Worm (Caenorhabditis elegans): ENCODE data around the gene abcx-1.

DNA sequence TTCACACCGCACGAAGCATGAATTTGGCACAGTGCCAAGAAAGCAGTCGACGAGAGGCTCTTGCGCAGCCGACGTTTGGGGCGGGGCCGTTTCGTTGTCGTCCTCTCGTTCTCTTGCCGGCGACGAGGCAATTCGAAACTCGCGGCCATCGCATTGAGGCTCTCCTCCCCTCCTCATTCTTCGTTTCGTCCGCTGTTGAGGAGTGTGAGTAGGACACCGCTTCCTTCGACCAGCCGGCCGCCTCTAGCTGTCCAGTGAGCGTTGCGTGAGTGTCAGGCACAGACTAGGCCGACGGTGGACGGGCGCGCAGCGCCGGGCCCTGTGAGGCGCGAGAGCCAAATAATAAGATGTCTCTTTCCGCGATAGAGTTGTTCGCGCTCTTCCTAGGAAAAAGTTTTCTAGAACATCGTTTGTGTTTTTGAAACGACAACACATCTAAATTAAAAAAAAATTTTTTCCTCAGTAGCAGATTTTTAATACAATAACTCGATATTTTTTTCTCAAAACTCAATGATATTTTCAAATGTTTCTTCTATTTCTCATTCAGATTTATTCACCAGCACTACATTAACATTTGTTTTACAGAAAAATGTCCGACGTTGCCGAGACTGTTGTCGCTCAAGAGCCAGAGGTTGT is 40.0 kb upstream of the abcx-1 start, which contains the start of the genes T28D9.11 and T28D9.1:
- TF ChIP-seq F37B4.10 (GFP tag; IDR thresholded peaks at IDR 0.05) = no peak
- TF ChIP-seq nfya-1 (tag; optimal IDR thresholded peaks at IDR 0.05; ENCODE audit: borderline replicate concordance, insufficient read depth) = no peak
- TF ChIP-seq ztf-25 (GFP tag; IDR thresholded peaks at IDR 0.05) = no peak
- TF ChIP-seq fkh-3 (tag; optimal IDR thresholded peaks at IDR 0.05) = no peak
- TF ChIP-seq unc-62 (GFP tag; optimal IDR thresholded peaks at IDR 0.05) = no peak
- peak; percentile 64 for TF ChIP-seq K12H6.12 (tag; optimal IDR thresholded peaks at IDR 0.05)
- 0 out of 2 replicates have a peak, but pooled peaks have one; percentile 76 for TF ChIP-seq bed-2 (GFP tag; IDR thresholded peaks at IDR 0.05)
- TF ChIP-seq snpc-3.4 (tag; optimal IDR thresholded peaks at IDR 0.05) = no peak
- no peak for TF ChIP-seq unc-130 (GFP tag; optimal IDR thresholded peaks at IDR 0.05)
- TF ChIP-seq atf-7 (tag; optimal IDR thresholded peaks at IDR 0.05) = no peak
- no peak for TF ChIP-seq F39B2.1 (GFP tag; IDR thresholded peaks at IDR 0.05)
- TF ChIP-seq ama-1 (optimal IDR thresholded peaks at IDR 0.05) = no peak
- TF ChIP-seq ama-1 (GFP tag; optimal IDR thresholded peaks at IDR 0.05) = no peak
- peak; percentile 61; the same call in 1 of the 2 replicates for TF ChIP-seq lin-26 (GFP tag; IDR thresholded peaks at IDR 0.05)

Data from whole organism, young adult.